Worm (Caenorhabditis elegans) whole organism, L3 larva: ENCODE data around the gene K10G9.2.
A peak's percentile ranks its signal among the peaks of the same experiment; 100 is the strongest.
"Not testable (repeated sequence)": the region's sequence is repeated elsewhere in the genome, so short reads cannot be mapped to it uniquely, and the experiment has no call there.

ENCODE experiments used
- R02D3.7 ChIP-seq: fragments of 150-350 bp; optimal IDR thresholded peaks from 2 replicates; lab custom pipeline; 2014; ENCODE audit warnings: missing biosample characterization, missing genetic modification characterization
- ZK546.5 ChIP-seq: sonication (generic microtip); optimal IDR thresholded peaks from 2 replicates; lab custom pipeline; 2017; ENCODE audit warnings: missing biosample characterization, missing genetic modification characterization
- aly-2 ChIP-seq: fragments of 150-350 bp; optimal IDR thresholded peaks from 2 replicates; lab custom pipeline; 2014; ENCODE audit warnings: missing biosample characterization, missing genetic modification characterization
- ama-1 ChIP-seq: fragments of 150-350 bp; optimal IDR thresholded peaks from 2 replicates; lab custom pipeline; 2018
- ceh-16 ChIP-seq: sonication (generic microtip); optimal IDR thresholded peaks from 2 replicates; lab custom pipeline; 2017; ENCODE audit warnings: missing biosample characterization, missing genetic modification characterization
- ceh-28 ChIP-seq: fragments of 150-350 bp; optimal IDR thresholded peaks from 2 replicates; lab custom pipeline; 2014; ENCODE audit warnings: missing biosample characterization, missing genetic modification reagents, missing genetic modification characterization
- ceh-82 ChIP-seq: fragments of 150-350 bp; optimal IDR thresholded peaks from 2 replicates; lab custom pipeline; 2014; ENCODE audit warnings: missing biosample characterization, missing genetic modification characterization
- ceh-9 ChIP-seq: sonication (generic microtip); optimal IDR thresholded peaks from 2 replicates; lab custom pipeline; 2018; ENCODE audit warnings: missing biosample characterization, missing genetic modification characterization
- daf-12 ChIP-seq: fragments of 150-350 bp; optimal IDR thresholded peaks from 2 replicates; lab custom pipeline; 2014; ENCODE audit warnings: missing biosample characterization, missing genetic modification reagents, missing genetic modification characterization
- egl-27 ChIP-seq: sonication (generic microtip); optimal IDR thresholded peaks from 4 replicates; lab custom pipeline; 2017; ENCODE audit warnings: missing biosample characterization, missing genetic modification reagents, missing genetic modification characterization
- egl-5 ChIP-seq: fragments of 150-350 bp; optimal IDR thresholded peaks from 2 replicates; lab custom pipeline; 2017; ENCODE audit warnings: missing biosample characterization, missing genetic modification reagents, missing genetic modification characterization, inconsistent platforms
- elt-1 ChIP-seq: fragments of 150-350 bp; optimal IDR thresholded peaks from 2 replicates; lab custom pipeline; 2014; ENCODE audit warnings: missing biosample characterization, missing genetic modification characterization
- elt-2 ChIP-seq: sonication (generic microtip); optimal IDR thresholded peaks from 2 replicates; lab custom pipeline; 2016; ENCODE audit warnings: missing genetic modification reagents, mild to moderate bottlenecking, missing genetic modification characterization, missing compliant biosample characterization
- elt-3 ChIP-seq, 3 experiments: fragments of 150-350 bp in 1 of 3; sonication (generic microtip) in 2 of 3; optimal IDR thresholded peaks; 2 replicates in 2 of 3; 4 replicates in 1 of 3; lab custom pipeline; 2014 to 2017; ENCODE audit warnings: missing biosample characterization in 3 of 3, missing genetic modification characterization in 3 of 3
- eor-1 ChIP-seq, 2 experiments: fragments of 150-350 bp; optimal IDR thresholded peaks; 2 replicates each; lab custom pipeline; 2014 to 2018; ENCODE audit warnings: missing biosample characterization in 2 of 2, missing genetic modification characterization in 2 of 2
- fkh-10 ChIP-seq: sonication (generic microtip); optimal IDR thresholded peaks from 2 replicates; lab custom pipeline; 2017; ENCODE audit warnings: missing biosample characterization, missing genetic modification reagents, missing genetic modification characterization
- fkh-2 ChIP-seq: fragments of 150-350 bp; optimal IDR thresholded peaks from 2 replicates; lab custom pipeline; 2014; ENCODE audit warnings: missing biosample characterization, missing genetic modification reagents, missing genetic modification characterization
- fos-1 ChIP-seq: fragments of 150-350 bp; optimal IDR thresholded peaks from 2 replicates; lab custom pipeline; 2014; ENCODE audit warnings: missing biosample characterization, missing genetic modification characterization
- hmg-11 ChIP-seq: sonication (generic microtip); optimal IDR thresholded peaks from 2 replicates; lab custom pipeline; 2016; ENCODE audit warnings: missing genetic modification characterization, missing compliant biosample characterization
- jun-1 ChIP-seq: fragments of 150-350 bp; optimal IDR thresholded peaks from 2 replicates; lab custom pipeline; 2014; ENCODE audit warnings: missing biosample characterization, missing genetic modification reagents, missing genetic modification characterization
- lin-15B ChIP-seq: fragments of 150-350 bp; optimal IDR thresholded peaks from 2 replicates; lab custom pipeline; 2014; ENCODE audit warnings: missing biosample characterization, missing genetic modification characterization
- lin-39 ChIP-seq: fragments of 150-350 bp; optimal IDR thresholded peaks from 2 replicates; lab custom pipeline; 2018; ENCODE audit warnings: missing biosample characterization, missing genetic modification reagents, missing genetic modification characterization
- lsy-12 ChIP-seq: sonication (generic microtip); optimal IDR thresholded peaks from 2 replicates; lab custom pipeline; 2016; ENCODE audit warnings: mild to moderate bottlenecking, missing genetic modification characterization, missing compliant biosample characterization
- mdl-1 ChIP-seq: fragments of 150-350 bp; optimal IDR thresholded peaks from 2 replicates; lab custom pipeline; 2014; ENCODE audit warnings: missing biosample characterization, missing genetic modification characterization
- mml-1 ChIP-seq: fragments of 150-350 bp; sonication (generic microtip); optimal IDR thresholded peaks from 3 replicates; lab custom pipeline; 2014; ENCODE audit warnings: missing biosample characterization, missing genetic modification characterization
- nfya-1 ChIP-seq: sonication (generic microtip); optimal IDR thresholded peaks from 2 replicates; lab custom pipeline; 2017; ENCODE audit warnings: missing genetic modification characterization, mild to moderate bottlenecking, missing compliant biosample characterization, antibody characterized with exemption, moderate library complexity; ENCODE audit not compliant: insufficient read depth
- nhr-11 ChIP-seq: fragments of 150-350 bp; optimal IDR thresholded peaks from 2 replicates; lab custom pipeline; 2014; ENCODE audit warnings: missing biosample characterization, missing genetic modification characterization
- nhr-12 ChIP-seq: fragments of 150-350 bp; optimal IDR thresholded peaks from 2 replicates; lab custom pipeline; 2014; ENCODE audit warnings: missing biosample characterization, missing genetic modification characterization
- nhr-23 ChIP-seq: fragments of 150-350 bp; optimal IDR thresholded peaks from 2 replicates; lab custom pipeline; 2014; ENCODE audit warnings: missing biosample characterization, missing genetic modification reagents, missing genetic modification characterization
- nhr-237 ChIP-seq: fragments of 150-350 bp; optimal IDR thresholded peaks from 2 replicates; lab custom pipeline; 2014; ENCODE audit warnings: missing biosample characterization, missing genetic modification characterization
- nhr-25 ChIP-seq: sonication (generic microtip); optimal IDR thresholded peaks from 2 replicates; lab custom pipeline; 2017; ENCODE audit warnings: missing biosample characterization, missing genetic modification characterization
- nhr-28 ChIP-seq: fragments of 150-350 bp; optimal IDR thresholded peaks from 2 replicates; lab custom pipeline; 2014; ENCODE audit warnings: missing biosample characterization, missing genetic modification characterization
- nhr-43 ChIP-seq: sonication (generic microtip); optimal IDR thresholded peaks from 2 replicates; lab custom pipeline; 2016; ENCODE audit warnings: mild to moderate bottlenecking, missing genetic modification characterization, missing compliant biosample characterization; ENCODE audit not compliant: poor library complexity, severe bottlenecking
- nhr-67 ChIP-seq: fragments of 150-350 bp; optimal IDR thresholded peaks from 2 replicates; lab custom pipeline; 2014; ENCODE audit warnings: missing biosample characterization, missing genetic modification characterization
- nhr-76 ChIP-seq: fragments of 150-350 bp; sonication (generic microtip); optimal IDR thresholded peaks from 5 replicates; lab custom pipeline; 2014; ENCODE audit warnings: missing biosample characterization, missing genetic modification characterization
- nhr-77 ChIP-seq: fragments of 150-350 bp; optimal IDR thresholded peaks from 2 replicates; lab custom pipeline; 2014; ENCODE audit warnings: missing biosample characterization, missing genetic modification characterization
- pha-4 ChIP-seq: fragments of 150-350 bp; optimal IDR thresholded peaks from 2 replicates; lab custom pipeline; 2014; ENCODE audit warnings: missing biosample characterization, missing genetic modification reagents, missing genetic modification characterization
- pqm-1 ChIP-seq: fragments of 150-350 bp; optimal IDR thresholded peaks from 2 replicates; lab custom pipeline; 2017; ENCODE audit warnings: missing biosample characterization, missing genetic modification characterization, inconsistent platforms
- sea-2 ChIP-seq: fragments of 150-350 bp; sonication (generic microtip); optimal IDR thresholded peaks from 4 replicates; lab custom pipeline; 2014; ENCODE audit warnings: missing biosample characterization, missing genetic modification reagents, missing genetic modification characterization
- skn-1 ChIP-seq: fragments of 150-350 bp; optimal IDR thresholded peaks from 2 replicates; lab custom pipeline; 2014; ENCODE audit warnings: missing biosample characterization, missing genetic modification characterization
- snpc-4 ChIP-seq: fragments of 150-350 bp; optimal IDR thresholded peaks from 2 replicates; lab custom pipeline; 2014; ENCODE audit warnings: missing biosample characterization, missing genetic modification characterization
- tbx-2 ChIP-seq: sonication (generic microtip); optimal IDR thresholded peaks from 2 replicates; lab custom pipeline; 2016; ENCODE audit warnings: mild to moderate bottlenecking, missing genetic modification characterization, missing compliant biosample characterization
- unc-39 ChIP-seq: sonication (generic microtip); optimal IDR thresholded peaks from 4 replicates; lab custom pipeline; 2017; ENCODE audit warnings: missing biosample characterization, missing genetic modification characterization
- unc-62 ChIP-seq: fragments of 150-350 bp; sonication (generic microtip); optimal IDR thresholded peaks from 4 replicates; lab custom pipeline; 2014; ENCODE audit warnings: missing biosample characterization, missing genetic modification reagents, missing genetic modification characterization
- zag-1 ChIP-seq: fragments of 150-350 bp; optimal IDR thresholded peaks from 2 replicates; lab custom pipeline; 2014; ENCODE audit warnings: missing biosample characterization, missing genetic modification characterization
- ztf-11 ChIP-seq: fragments of 150-350 bp; optimal IDR thresholded peaks from 2 replicates; lab custom pipeline; 2014; ENCODE audit warnings: missing biosample characterization, missing genetic modification characterization
- ztf-4 ChIP-seq: fragments of 150-350 bp; optimal IDR thresholded peaks from 2 replicates; lab custom pipeline; 2014; ENCODE audit warnings: missing biosample characterization, missing genetic modification characterization

Gene K10G9.2

ce11 chrIII:10266824-10267223 lies 18.9 kb upstream of the K10G9.2 start, which contains the start of gene inpp-4B:
inpp-4B (minus strand) TSS chrIII:10266877.
- TF ChIP-seq lsy-12, snpc-4, fkh-2 (tag; lab: Kevin White, UChicago): not testable (repeated sequence)

- TF ChIP-seq fkh-2 (tag; lab: Kevin White, UChicago) (no peak), eor-1 (tag; optimal IDR thresholded peaks at IDR 0.05; lab: Kevin White, UChicago) (no peak), ceh-9 (no peak), lin-15B (tag; lab: Kevin White, UChicago) (peak; percentile 91), elt-2 (tag; lab: Kevin White, UChicago) (peak; percentile 38), ztf-11 (no peak), R02D3.7 (tag; lab: Kevin White, UChicago) (peak; percentile 89), aly-2 (tag; lab: Kevin White, UChicago) (no peak), nhr-11 (tag; lab: Kevin White, UChicago) (no peak), mml-1 (tag; lab: Kevin White, UChicago) (no peak), ztf-4 (tag; lab: Kevin White, UChicago) (no peak), nhr-77 (no peak), fos-1 (tag; lab: Kevin White, UChicago) (no peak), egl-5 (tag; lab: Kevin White, UChicago) (no peak), mdl-1 (tag; lab: Kevin White, UChicago) (no peak), lsy-12 (tag; lab: Kevin White, UChicago) (peak; percentile 57), pha-4 (peak; percentile 46), ceh-82 (tag; lab: Kevin White, UChicago) (no peak), hmg-11 (tag; lab: Kevin White, UChicago) (peak; percentile 37), nhr-76 (tag; lab: Kevin White, UChicago) (no peak), nhr-67 (tag; lab: Kevin White, UChicago) (no peak), nhr-28 (no peak), unc-39 (tag; lab: Kevin White, UChicago) (no peak), lin-39 (tag; lab: Kevin White, UChicago) (peak; percentile 64), nhr-23 (tag; lab: Kevin White, UChicago) (peak; percentile 65), egl-27 (no peak), nhr-237 (tag; lab: Kevin White, UChicago) (no peak), snpc-4 (tag; lab: Kevin White, UChicago) (no peak), elt-1 (no peak), ZK546.5 (tag; lab: Kevin White, UChicago) (no peak), jun-1 (no peak), tbx-2 (tag; lab: Kevin White, UChicago) (peak; percentile 56), daf-12 (tag; lab: Kevin White, UChicago) (no peak), unc-62 (no peak), nfya-1 (peak; percentile 60), elt-3 (tag; optimal IDR thresholded peaks at IDR 0.05; lab: Kevin White, UChicago) (no peak), skn-1 (tag; lab: Kevin White, UChicago) (peak; percentile 22), nhr-25 (tag; lab: Kevin White, UChicago) (peak; percentile 14), ama-1 (no peak), pqm-1 (tag; lab: Kevin White, UChicago) (no peak), nhr-43 (tag; lab: Kevin White, UChicago) (peak; percentile 92), fkh-10 (no peak), zag-1 (tag; lab: Kevin White, UChicago) (no peak), ceh-28 (no peak), ceh-16 (tag; lab: Kevin White, UChicago) (no peak), sea-2 (GFP tag; lab: Kevin White, UChicago) (no peak), nhr-12 (no peak)
Measured at ce11 chrIII:10270778-10271307, 14.9 kb upstream of the K10G9.2 start, which contains the start of gene cnk-1. cnk-1 (plus strand) TSS chrIII:10271257.
